Fruit fly (Drosophila melanogaster) Kc167 (cell line): ENCODE measurements around the gene ppan.

Experiments
- Myc ChIP-seq: fragments of >200 bp; optimal IDR thresholded peaks from 2 replicates; lab custom pipeline; 2017; ENCODE audit warnings: missing external identifiers
- Sin3A ChIP-seq: fragments of >200 bp; optimal IDR thresholded peaks from 2 replicates; lab custom pipeline; 2018; ENCODE audit warnings: missing external identifiers
- h ChIP-seq: fragments of >200 bp; optimal IDR thresholded peaks from 3 replicates; lab custom pipeline; 2018; ENCODE audit warnings: missing external identifiers
- insv ChIP-seq: fragments of >200 bp; optimal IDR thresholded peaks from 3 replicates; lab custom pipeline; 2018; ENCODE audit warnings: missing external identifiers
- psq ChIP-seq: fragments of >200 bp; optimal IDR thresholded peaks from 2 replicates; lab custom pipeline; 2017; ENCODE audit warnings: missing external identifiers

DNA sequence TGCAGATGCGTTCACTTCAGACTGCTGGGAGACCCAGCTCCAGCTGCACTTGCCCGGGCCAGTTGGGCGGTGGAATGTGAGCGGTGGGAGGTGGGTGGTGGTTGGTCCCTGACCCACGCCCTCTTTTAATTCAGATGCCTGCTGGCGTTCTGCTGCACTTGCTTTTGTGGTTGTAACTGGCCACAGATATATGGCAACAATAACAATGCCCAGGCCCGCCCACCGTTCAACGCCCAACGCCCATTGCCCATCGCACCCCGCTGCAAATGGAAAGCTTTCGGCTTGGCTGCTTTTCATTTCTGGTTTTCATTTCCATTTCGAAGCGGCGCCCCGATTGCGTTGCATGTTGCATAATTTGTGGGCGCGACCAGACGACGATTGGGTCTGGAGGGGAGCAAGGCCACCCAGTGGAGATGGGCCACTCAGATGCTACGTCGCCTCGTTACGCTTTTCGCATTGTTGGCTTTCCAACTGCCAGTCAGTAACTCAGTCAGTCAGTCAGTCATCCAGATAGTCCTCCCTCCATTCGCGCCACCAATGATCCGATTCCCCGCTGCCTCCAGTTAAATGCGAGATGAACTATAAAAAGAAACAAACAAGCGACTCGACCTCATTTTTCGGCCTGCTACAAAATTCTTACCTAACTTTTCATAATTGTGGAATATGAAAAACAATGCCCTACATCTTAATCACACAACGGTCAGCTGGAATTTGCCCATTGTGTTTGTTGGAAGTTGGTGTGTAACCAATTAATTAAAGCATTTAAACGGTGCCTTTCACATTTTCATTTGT is 25.6 kb upstream of the ppan start:
- TF ChIP-seq Myc (lab: Kevin White, UChicago) (no peak), psq (lab: Kevin White, UChicago) (no peak), insv (lab: Kevin White, UChicago) (no peak), Sin3A (lab: Kevin White, UChicago) (no peak), h (lab: Kevin White, UChicago) (no peak)
